Worm (Caenorhabditis elegans) whole organism, L2 larva: Measurements from ENCODE around the gene bmk-1.

Source experiments
- aly-2 ChIP-seq: fragments of 150-350 bp; optimal IDR thresholded peaks from 2 replicates; lab custom pipeline; 2014; ENCODE audit warnings: missing biosample characterization, missing genetic modification characterization
- ama-1 ChIP-seq: fragments of 150-350 bp; optimal IDR thresholded peaks from 2 replicates; lab custom pipeline; 2018; ENCODE audit warnings: inconsistent platforms
- egl-27 ChIP-seq: sonication (generic microtip); optimal IDR thresholded peaks from 3 replicates; lab custom pipeline; 2017; ENCODE audit warnings: missing biosample characterization, missing genetic modification reagents, missing genetic modification characterization
- elt-1 ChIP-seq: fragments of 150-350 bp; optimal IDR thresholded peaks from 2 replicates; lab custom pipeline; 2014; ENCODE audit warnings: missing biosample characterization, missing genetic modification characterization
- elt-3 ChIP-seq: sonication (generic microtip); optimal IDR thresholded peaks from 2 replicates; lab custom pipeline; 2017; ENCODE audit warnings: missing biosample characterization, missing genetic modification characterization
- lin-13 ChIP-seq: fragments of 150-350 bp; optimal IDR thresholded peaks from 2 replicates; lab custom pipeline; 2014; ENCODE audit warnings: missing biosample characterization, missing genetic modification reagents, missing genetic modification characterization
- lin-39 ChIP-seq: fragments of 150-350 bp; optimal IDR thresholded peaks from 2 replicates; lab custom pipeline; 2014; ENCODE audit warnings: missing biosample characterization, missing genetic modification reagents, missing genetic modification characterization
- mdl-1 ChIP-seq, 2 experiments: fragments of 150-350 bp in 1 of 2; sonication (generic microtip) in 1 of 2; optimal IDR thresholded peaks; 2 replicates each; lab custom pipeline; 2017; ENCODE audit warnings: missing biosample characterization in 2 of 2, missing genetic modification characterization in 2 of 2
- nhr-11 ChIP-seq: fragments of 150-350 bp; optimal IDR thresholded peaks from 2 replicates; lab custom pipeline; 2014; ENCODE audit warnings: missing biosample characterization, missing genetic modification characterization
- nhr-237 ChIP-seq: fragments of 150-350 bp; optimal IDR thresholded peaks from 2 replicates; lab custom pipeline; 2014; ENCODE audit warnings: missing biosample characterization, missing genetic modification characterization
- nhr-25 ChIP-seq: fragments of 150-350 bp; sonication (generic microtip); optimal IDR thresholded peaks from 3 replicates; lab custom pipeline; 2014; ENCODE audit warnings: missing biosample characterization, missing genetic modification characterization
- snpc-4 ChIP-seq: fragments of 150-350 bp; optimal IDR thresholded peaks from 2 replicates; lab custom pipeline; 2014; ENCODE audit warnings: missing biosample characterization, missing genetic modification characterization
- unc-55 ChIP-seq: fragments of 150-350 bp; sonication (generic microtip); optimal IDR thresholded peaks from 3 replicates; lab custom pipeline; 2014; ENCODE audit warnings: missing biosample characterization, missing genetic modification reagents, missing genetic modification characterization
- unc-62 ChIP-seq: fragments of 150-350 bp; optimal IDR thresholded peaks from 2 replicates; lab custom pipeline; 2014; ENCODE audit warnings: missing biosample characterization, missing genetic modification reagents, missing genetic modification characterization

ce11 chrV:14491097-14491496, 34.3 kb upstream of the bmk-1 start:
- TF ChIP-seq snpc-4 = no peak
- TF ChIP-seq aly-2 (tag; lab: Kevin White, UChicago) = no peak
- no peak for TF ChIP-seq elt-1 (tag; lab: Kevin White, UChicago)
- no peak for TF ChIP-seq mdl-1 (tag; optimal IDR thresholded peaks at IDR 0.05; lab: Kevin White, UChicago)
- no peak for TF ChIP-seq nhr-237 (tag; lab: Kevin White, UChicago)
- no peak for TF ChIP-seq nhr-25 (tag; lab: Kevin White, UChicago)
- TF ChIP-seq lin-39 (tag; lab: Kevin White, UChicago) = no peak
- no peak for TF ChIP-seq nhr-11 (tag; lab: Kevin White, UChicago)
- TF ChIP-seq lin-13 (GFP tag; lab: Kevin White, UChicago) = no peak
- no peak for TF ChIP-seq egl-27 (tag; lab: Kevin White, UChicago)
- TF ChIP-seq unc-62 = no peak
- no peak for TF ChIP-seq ama-1 (lab: Kevin White, UChicago)
- no peak for TF ChIP-seq unc-55 (GFP tag; lab: Kevin White, UChicago)
- no peak for TF ChIP-seq elt-3 (tag; lab: Kevin White, UChicago)
